Worm (Caenorhabditis elegans) whole organism, L3 larva: ENCODE measurements around the gene ztf-28.
A peak's percentile ranks its signal among the peaks of the same experiment; 100 is the strongest.

Experiments
- aly-2 ChIP-seq: fragments of 150-350 bp; optimal IDR thresholded peaks from 2 replicates; lab custom pipeline; 2014; ENCODE audit warnings: missing biosample characterization, missing genetic modification characterization
- ama-1 ChIP-seq: fragments of 150-350 bp; optimal IDR thresholded peaks from 2 replicates; lab custom pipeline; 2018
- ceh-28 ChIP-seq: fragments of 150-350 bp; optimal IDR thresholded peaks from 2 replicates; lab custom pipeline; 2014; ENCODE audit warnings: missing biosample characterization, missing genetic modification reagents, missing genetic modification characterization
- ceh-82 ChIP-seq: fragments of 150-350 bp; optimal IDR thresholded peaks from 2 replicates; lab custom pipeline; 2014; ENCODE audit warnings: missing biosample characterization, missing genetic modification characterization
- ceh-9 ChIP-seq: sonication (generic microtip); optimal IDR thresholded peaks from 2 replicates; lab custom pipeline; 2018; ENCODE audit warnings: missing biosample characterization, missing genetic modification characterization
- elt-2 ChIP-seq: sonication (generic microtip); optimal IDR thresholded peaks from 2 replicates; lab custom pipeline; 2016; ENCODE audit warnings: missing genetic modification reagents, mild to moderate bottlenecking, missing genetic modification characterization, missing compliant biosample characterization
- elt-3 ChIP-seq, 3 experiments: fragments of 150-350 bp in 1 of 3; sonication (generic microtip) in 2 of 3; optimal IDR thresholded peaks; 2 replicates in 2 of 3; 4 replicates in 1 of 3; lab custom pipeline; 2014 to 2017; ENCODE audit warnings: missing biosample characterization in 3 of 3, missing genetic modification characterization in 3 of 3
- fkh-10 ChIP-seq: sonication (generic microtip); optimal IDR thresholded peaks from 2 replicates; lab custom pipeline; 2017; ENCODE audit warnings: missing biosample characterization, missing genetic modification reagents, missing genetic modification characterization
- fkh-2 ChIP-seq: fragments of 150-350 bp; optimal IDR thresholded peaks from 2 replicates; lab custom pipeline; 2014; ENCODE audit warnings: missing biosample characterization, missing genetic modification reagents, missing genetic modification characterization
- fos-1 ChIP-seq: fragments of 150-350 bp; optimal IDR thresholded peaks from 2 replicates; lab custom pipeline; 2014; ENCODE audit warnings: missing biosample characterization, missing genetic modification characterization
- hmg-11 ChIP-seq: sonication (generic microtip); optimal IDR thresholded peaks from 2 replicates; lab custom pipeline; 2016; ENCODE audit warnings: missing genetic modification characterization, missing compliant biosample characterization
- jun-1 ChIP-seq: fragments of 150-350 bp; optimal IDR thresholded peaks from 2 replicates; lab custom pipeline; 2014; ENCODE audit warnings: missing biosample characterization, missing genetic modification reagents, missing genetic modification characterization
- lin-39 ChIP-seq: fragments of 150-350 bp; optimal IDR thresholded peaks from 2 replicates; lab custom pipeline; 2018; ENCODE audit warnings: missing biosample characterization, missing genetic modification reagents, missing genetic modification characterization
- lsy-12 ChIP-seq: sonication (generic microtip); optimal IDR thresholded peaks from 2 replicates; lab custom pipeline; 2016; ENCODE audit warnings: mild to moderate bottlenecking, missing genetic modification characterization, missing compliant biosample characterization
- mdl-1 ChIP-seq: fragments of 150-350 bp; optimal IDR thresholded peaks from 2 replicates; lab custom pipeline; 2014; ENCODE audit warnings: missing biosample characterization, missing genetic modification characterization
- nfya-1 ChIP-seq: sonication (generic microtip); optimal IDR thresholded peaks from 2 replicates; lab custom pipeline; 2017; ENCODE audit warnings: missing genetic modification characterization, mild to moderate bottlenecking, missing compliant biosample characterization, antibody characterized with exemption, moderate library complexity; ENCODE audit not compliant: insufficient read depth
- nhr-12 ChIP-seq: fragments of 150-350 bp; optimal IDR thresholded peaks from 2 replicates; lab custom pipeline; 2014; ENCODE audit warnings: missing biosample characterization, missing genetic modification characterization
- nhr-23 ChIP-seq: fragments of 150-350 bp; optimal IDR thresholded peaks from 2 replicates; lab custom pipeline; 2014; ENCODE audit warnings: missing biosample characterization, missing genetic modification reagents, missing genetic modification characterization
- nhr-25 ChIP-seq: sonication (generic microtip); optimal IDR thresholded peaks from 2 replicates; lab custom pipeline; 2017; ENCODE audit warnings: missing biosample characterization, missing genetic modification characterization
- nhr-28 ChIP-seq: fragments of 150-350 bp; optimal IDR thresholded peaks from 2 replicates; lab custom pipeline; 2014; ENCODE audit warnings: missing biosample characterization, missing genetic modification characterization
- nhr-43 ChIP-seq: sonication (generic microtip); optimal IDR thresholded peaks from 2 replicates; lab custom pipeline; 2016; ENCODE audit warnings: mild to moderate bottlenecking, missing genetic modification characterization, missing compliant biosample characterization; ENCODE audit not compliant: poor library complexity, severe bottlenecking
- nhr-67 ChIP-seq: fragments of 150-350 bp; optimal IDR thresholded peaks from 2 replicates; lab custom pipeline; 2014; ENCODE audit warnings: missing biosample characterization, missing genetic modification characterization
- nhr-76 ChIP-seq: fragments of 150-350 bp; sonication (generic microtip); optimal IDR thresholded peaks from 5 replicates; lab custom pipeline; 2014; ENCODE audit warnings: missing biosample characterization, missing genetic modification characterization
- nhr-77 ChIP-seq: fragments of 150-350 bp; optimal IDR thresholded peaks from 2 replicates; lab custom pipeline; 2014; ENCODE audit warnings: missing biosample characterization, missing genetic modification characterization
- pha-4 ChIP-seq: fragments of 150-350 bp; optimal IDR thresholded peaks from 2 replicates; lab custom pipeline; 2014; ENCODE audit warnings: missing biosample characterization, missing genetic modification reagents, missing genetic modification characterization
- sea-2 ChIP-seq: fragments of 150-350 bp; sonication (generic microtip); optimal IDR thresholded peaks from 4 replicates; lab custom pipeline; 2014; ENCODE audit warnings: missing biosample characterization, missing genetic modification reagents, missing genetic modification characterization
- skn-1 ChIP-seq: fragments of 150-350 bp; optimal IDR thresholded peaks from 2 replicates; lab custom pipeline; 2014; ENCODE audit warnings: missing biosample characterization, missing genetic modification characterization
- snpc-4 ChIP-seq: fragments of 150-350 bp; optimal IDR thresholded peaks from 2 replicates; lab custom pipeline; 2014; ENCODE audit warnings: missing biosample characterization, missing genetic modification characterization
- tbx-2 ChIP-seq: sonication (generic microtip); optimal IDR thresholded peaks from 2 replicates; lab custom pipeline; 2016; ENCODE audit warnings: mild to moderate bottlenecking, missing genetic modification characterization, missing compliant biosample characterization
- ztf-11 ChIP-seq: fragments of 150-350 bp; optimal IDR thresholded peaks from 2 replicates; lab custom pipeline; 2014; ENCODE audit warnings: missing biosample characterization, missing genetic modification characterization

ztf-28 gene

DNA sequence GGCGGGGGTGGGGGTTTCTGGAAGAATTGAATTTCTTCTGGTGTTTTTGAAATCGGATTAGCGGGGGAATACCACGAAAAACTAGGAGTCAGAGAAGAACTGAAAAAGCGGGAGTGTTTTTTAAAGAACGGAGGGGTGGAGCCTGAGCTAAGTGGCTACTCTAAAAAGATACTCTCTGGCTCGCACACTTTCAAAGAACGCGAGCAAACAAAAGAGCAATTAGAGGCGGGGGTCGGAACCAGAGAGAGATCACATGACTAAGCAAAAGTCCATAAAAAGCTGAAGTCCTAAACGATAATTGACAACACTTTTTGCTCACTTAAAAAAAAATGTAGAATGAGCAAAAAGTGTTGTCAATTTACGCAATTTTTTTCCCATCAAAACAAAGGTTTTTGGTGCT, 43.9 kb downstream of the ztf-28 start:
- TF ChIP-seq elt-3 (tag; optimal IDR thresholded peaks at IDR 0.05; lab: Kevin White, UChicago) (no peak), elt-2 (tag; lab: Kevin White, UChicago) (no peak), hmg-11 (tag; lab: Kevin White, UChicago) (no peak), pha-4 (tag; lab: Kevin White, UChicago) (no peak), sea-2 (GFP tag; lab: Kevin White, UChicago) (no peak), lin-39 (tag; lab: Kevin White, UChicago) (peak; percentile 56), ceh-28 (no peak), nhr-25 (tag; lab: Kevin White, UChicago) (no peak), fos-1 (no peak), lsy-12 (no peak), nhr-28 (tag; lab: Kevin White, UChicago) (no peak), tbx-2 (tag; lab: Kevin White, UChicago) (no peak), nfya-1 (tag; lab: Kevin White, UChicago) (peak; percentile 35), ama-1 (lab: Kevin White, UChicago) (no peak), nhr-23 (tag; lab: Kevin White, UChicago) (no peak), ceh-9 (no peak), nhr-43 (tag; lab: Kevin White, UChicago) (no peak)

DNA sequence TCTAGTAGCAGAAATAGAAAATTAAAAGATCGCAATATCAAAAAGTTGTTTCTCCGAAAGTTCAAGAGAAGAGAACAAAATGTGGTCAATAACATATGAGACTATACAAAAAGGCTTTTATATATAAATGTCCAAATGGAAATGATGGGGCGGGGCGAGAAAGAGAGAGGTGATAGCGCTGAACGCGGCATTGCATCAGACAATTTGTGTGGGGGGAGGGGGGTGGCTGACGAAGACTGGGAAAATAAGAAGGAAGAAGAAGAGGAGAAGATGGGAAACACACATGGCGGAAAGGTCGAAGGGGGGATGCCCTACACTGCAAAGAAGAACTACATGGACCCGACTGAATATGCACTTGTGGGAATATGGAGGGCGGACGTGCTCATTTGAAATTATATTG, 44.9 kb downstream of the ztf-28 start:
- TF ChIP-seq jun-1 (peak; percentile 86), nhr-76 (tag; lab: Kevin White, UChicago) (no peak), elt-2 (tag; lab: Kevin White, UChicago) (peak; percentile 11), snpc-4 (peak; percentile 23), lin-39 (tag; lab: Kevin White, UChicago) (peak; percentile 39), nfya-1 (tag; lab: Kevin White, UChicago) (peak; percentile 52), skn-1 (tag; lab: Kevin White, UChicago) (no peak), nhr-77 (tag; lab: Kevin White, UChicago) (no peak), ceh-9 (no peak), fkh-10 (GFP tag; lab: Kevin White, UChicago) (peak; percentile 27), hmg-11 (tag; lab: Kevin White, UChicago) (peak; percentile 54)

DNA sequence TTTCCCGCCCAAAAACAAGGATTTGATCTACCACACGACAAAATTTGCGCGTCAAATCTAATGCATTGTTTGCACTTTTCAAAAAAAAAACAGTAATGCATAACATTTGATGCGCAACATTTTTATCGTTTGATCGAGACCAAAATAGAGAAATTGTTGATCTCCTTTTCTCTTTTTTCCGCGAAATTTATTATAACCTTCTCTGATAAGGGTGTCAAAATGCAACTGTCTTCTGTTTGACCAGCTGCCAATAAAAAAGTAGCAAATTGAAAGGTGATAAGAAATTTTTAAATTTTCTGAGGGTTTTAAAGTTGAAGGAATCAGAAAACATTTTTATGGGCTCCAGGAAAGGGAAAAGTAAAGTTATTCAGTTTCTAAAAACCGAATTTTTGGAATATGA, 46.5 kb downstream of the ztf-28 start:
- no peak for TF ChIP-seq nhr-12 (tag; lab: Kevin White, UChicago)
- TF ChIP-seq nhr-76 (tag; lab: Kevin White, UChicago) = peak; percentile 59
- TF ChIP-seq elt-2 (tag; lab: Kevin White, UChicago) = peak; percentile 10

DNA sequence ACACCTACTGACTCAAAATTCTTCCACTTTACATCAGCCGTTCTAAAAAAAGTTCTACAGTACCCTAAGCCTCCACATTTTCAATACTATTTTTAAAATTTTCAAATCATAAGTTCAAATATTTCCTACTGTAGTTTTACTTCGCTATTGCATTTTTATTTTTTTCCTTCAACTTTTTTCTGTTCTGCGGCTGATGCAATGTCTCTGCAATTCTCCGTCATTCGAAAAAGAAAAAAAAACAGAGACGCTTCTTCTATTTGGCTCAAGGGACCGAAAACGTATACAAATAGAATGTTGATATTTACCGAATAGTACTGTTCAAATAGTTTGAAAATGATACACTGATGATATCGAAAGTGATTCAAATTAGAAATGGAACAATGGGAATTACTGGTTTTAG, 47.8 kb downstream of the ztf-28 start:
- TF ChIP-seq pha-4 (tag; lab: Kevin White, UChicago) (no peak), mdl-1 (tag; lab: Kevin White, UChicago) (no peak), nhr-43 (tag; lab: Kevin White, UChicago) (no peak), jun-1 (peak; percentile 28), nhr-67 (no peak), fos-1 (no peak)

DNA sequence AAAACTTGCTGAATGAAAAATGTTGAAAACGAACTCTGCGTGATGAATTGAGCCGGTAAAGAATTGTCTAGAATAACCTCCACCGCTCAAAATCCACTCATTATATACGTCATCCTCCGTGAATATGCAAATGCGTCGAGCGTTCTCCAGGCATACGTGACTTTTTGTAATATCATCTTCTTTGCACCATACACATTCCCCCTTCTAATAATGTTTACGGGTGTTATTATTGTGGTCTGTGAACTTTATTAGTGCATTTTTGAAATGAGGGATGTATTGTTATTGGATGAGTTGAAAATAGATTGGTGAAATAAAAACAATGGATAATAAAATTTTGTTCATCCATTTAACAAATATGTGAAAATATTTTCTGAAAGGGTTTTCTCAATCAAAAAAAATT, 49.4 kb downstream of the ztf-28 start, which contains the start of gene F22F7.7:
Gene F22F7.7 (minus strand): TSS at position 125 of the 400 bp plus-strand sequence.
- TF ChIP-seq tbx-2 (tag; lab: Kevin White, UChicago) (no peak), ztf-11 (tag; lab: Kevin White, UChicago) (no peak), fkh-2 (tag; lab: Kevin White, UChicago) (no peak), aly-2 (no peak), nhr-77 (tag; lab: Kevin White, UChicago) (no peak), ceh-82 (tag; lab: Kevin White, UChicago) (no peak), elt-2 (tag; lab: Kevin White, UChicago) (no peak), snpc-4 (no peak)
